Worm (Caenorhabditis elegans): ENCODE results near the gene srd-12.

srd-12 gene

DNA sequence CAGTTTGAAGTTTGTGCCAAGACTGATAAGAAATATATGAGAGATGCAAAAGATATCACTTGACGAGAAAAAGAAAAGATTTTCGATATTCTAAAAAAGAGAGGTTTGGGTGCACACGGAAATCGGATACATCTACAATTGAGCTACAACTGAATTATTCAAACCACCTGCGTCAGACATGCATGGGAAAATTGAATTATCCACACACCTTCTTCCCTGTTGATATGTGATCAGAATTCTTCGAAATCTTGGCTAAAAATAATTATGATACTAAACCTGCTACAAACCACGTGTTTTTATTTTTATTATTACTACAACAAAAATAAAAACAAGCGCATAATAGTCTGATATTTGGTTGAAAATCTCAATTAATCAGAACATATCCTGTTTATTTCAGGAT is 28.2 kb upstream of the srd-12 start (continued):
- TF ChIP-seq nhr-20 (tag; optimal IDR thresholded peaks at IDR 0.05): peak; percentile 31
- peak; percentile 23 for TF ChIP-seq lin-14 (GFP tag; optimal IDR thresholded peaks at IDR 0.05)
- TF ChIP-seq aha-1 (tag; optimal IDR thresholded peaks at IDR 0.05): no peak
- peak; percentile 72 for TF ChIP-seq fkh-8 (tag; optimal IDR thresholded peaks at IDR 0.05)

ce11 chrIV:5657126-5657666 is 27.1 kb upstream of the srd-12 start:
- TF ChIP-seq tbx-2 (tag; optimal IDR thresholded peaks at IDR 0.05): peak; percentile 92
- no peak for TF ChIP-seq lin-39 (tag; optimal IDR thresholded peaks at IDR 0.05)
- TF ChIP-seq fkh-10 (GFP tag; optimal IDR thresholded peaks at IDR 0.05): peak; percentile 10
- TF ChIP-seq egl-13 (tag; optimal IDR thresholded peaks at IDR 0.05): no peak
- TF ChIP-seq ceh-63 (GFP tag; optimal IDR thresholded peaks at IDR 0.05): no peak
- TF ChIP-seq aha-1 (tag; optimal IDR thresholded peaks at IDR 0.05): peak; percentile 53
- peak; percentile 6 for TF ChIP-seq nhr-28 (tag; optimal IDR thresholded peaks at IDR 0.05)
- TF ChIP-seq sptf-1 (tag; optimal IDR thresholded peaks at IDR 0.05): no peak
- TF ChIP-seq rnt-1 (tag; optimal IDR thresholded peaks at IDR 0.05): peak; percentile 71
- peak; percentile 63 for TF ChIP-seq isw-1 (GFP tag; IDR thresholded peaks at IDR 0.05)
- no peak for TF ChIP-seq hpl-2 (GFP tag; optimal IDR thresholded peaks at IDR 0.05)
- TF ChIP-seq ztf-4 (tag; optimal IDR thresholded peaks at IDR 0.05): peak; percentile 31
- TF ChIP-seq ets-5 (GFP tag; IDR thresholded peaks at IDR 0.05): no peak
- TF ChIP-seq pax-3 (tag; optimal IDR thresholded peaks at IDR 0.05): peak; percentile 51
- peak in 1 of 2 experiments; percentile 82 for TF ChIP-seq mdl-1 (tag; optimal IDR thresholded peaks at IDR 0.05)
- no peak for TF ChIP-seq hlh-17 (GFP tag; optimal IDR thresholded peaks at IDR 0.05; ENCODE audit: borderline replicate concordance)
- TF ChIP-seq F16B12.6 (tag; optimal IDR thresholded peaks at IDR 0.05): no peak
- peak in 3 of 6 experiments; percentile 51 to 83 (median 73) for TF ChIP-seq elt-3 (tag; optimal IDR thresholded peaks at IDR 0.05)
- peak; percentile 92 for TF ChIP-seq nhr-77 (tag; optimal IDR thresholded peaks at IDR 0.05)
- peak; percentile 88 for TF ChIP-seq nhr-90 (tag; optimal IDR thresholded peaks at IDR 0.05; ENCODE audit: poor library complexity)
- no peak for TF ChIP-seq ceh-90 (tag; optimal IDR thresholded peaks at IDR 0.05)
- peak; percentile 47 for TF ChIP-seq lir-3 (tag; optimal IDR thresholded peaks at IDR 0.05; ENCODE audit: poor library complexity)
- TF ChIP-seq irx-1 (tag; optimal IDR thresholded peaks at IDR 0.05): peak; percentile 75
- peak; percentile 83 for TF ChIP-seq blmp-1 (tag; optimal IDR thresholded peaks at IDR 0.05)
- TF ChIP-seq skn-1 (tag; optimal IDR thresholded peaks at IDR 0.05): no peak
- peak; percentile 70 for TF ChIP-seq lin-13 (GFP tag; optimal IDR thresholded peaks at IDR 0.05)
- peak; percentile 44 for TF ChIP-seq dsc-1 (tag; optimal IDR thresholded peaks at IDR 0.05)
- TF ChIP-seq fkh-8 (tag; optimal IDR thresholded peaks at IDR 0.05): peak; percentile 83
- TF ChIP-seq mef-2 (tag; optimal IDR thresholded peaks at IDR 0.05): no peak
- TF ChIP-seq nhr-11 (tag; optimal IDR thresholded peaks at IDR 0.05): peak; percentile 67
- TF ChIP-seq vab-15 (tag; optimal IDR thresholded peaks at IDR 0.05): no peak
- no peak for TF ChIP-seq nhr-12 (tag; optimal IDR thresholded peaks at IDR 0.05)
- TF ChIP-seq mab-9 (GFP tag; IDR thresholded peaks at IDR 0.05): 0 out of 2 replicates have a peak, but pooled peaks have one; percentile 36
- TF ChIP-seq ztf-11 (tag; optimal IDR thresholded peaks at IDR 0.05): no peak
- peak; percentile 80 for TF ChIP-seq nhr-19 (GFP tag; conservative IDR thresholded peaks at IDR 0.05)
- no peak for TF ChIP-seq unc-30 (tag; optimal IDR thresholded peaks at IDR 0.05)
- TF ChIP-seq egl-27 (tag; optimal IDR thresholded peaks at IDR 0.05): peak in 1 of 2 experiments; percentile 79
- TF ChIP-seq fkh-4 (tag; optimal IDR thresholded peaks at IDR 0.05; ENCODE audit: borderline replicate concordance): no peak
- TF ChIP-seq xbp-1 (tag; optimal IDR thresholded peaks at IDR 0.05): peak; percentile 71
- TF ChIP-seq zag-1 (tag; optimal IDR thresholded peaks at IDR 0.05): no peak
- TF ChIP-seq ceh-82 (tag; optimal IDR thresholded peaks at IDR 0.05): peak; percentile 13 to 71 (median 69)
- peak; percentile 96 for TF ChIP-seq nhr-20 (tag; optimal IDR thresholded peaks at IDR 0.05)
- TF ChIP-seq Y116A8C.19 (tag; optimal IDR thresholded peaks at IDR 0.05; ENCODE audit: borderline replicate concordance): no peak
- peak; percentile 60 for TF ChIP-seq C16A3.4 (tag; optimal IDR thresholded peaks at IDR 0.05)
- TF ChIP-seq sox-4 (tag; optimal IDR thresholded peaks at IDR 0.05): no peak
- peak; percentile 50 for TF ChIP-seq mep-1 (tag; optimal IDR thresholded peaks at IDR 0.05)
- no peak for TF ChIP-seq alr-1 (tag; optimal IDR thresholded peaks at IDR 0.05; ENCODE audit: borderline replicate concordance)
- no peak for TF ChIP-seq C34B4.2 (tag; optimal IDR thresholded peaks at IDR 0.05)
- no peak for TF ChIP-seq hlh-4 (tag; optimal IDR thresholded peaks at IDR 0.05)
